Worm (Caenorhabditis elegans) whole organism, young adult: ENCODE results near the gene T25G12.6.

Experiments
- Y53F4B.3 ChIP-seq: fragments of 200-800 bp; sonication (Bioruptor generic); IDR thresholded peaks from 2 replicates; pipeline ENCODE4 v1.3.6; 2022; ENCODE audit warnings: missing genetic modification reagents, missing genetic modification characterization, missing compliant biosample characterization
- Y53G8AR.9 ChIP-seq: fragments of 200-800 bp; sonication (Bioruptor generic); conservative IDR thresholded peaks from 2 replicates; pipeline ENCODE4 v1.3.6; 2022; ENCODE audit warnings: missing genetic modification reagents, missing genetic modification characterization, missing compliant biosample characterization
- atf-7 ChIP-seq: sonication (generic microtip); optimal IDR thresholded peaks from 2 replicates; lab custom pipeline; 2017; ENCODE audit warnings: mild to moderate bottlenecking, missing genetic modification characterization, missing compliant biosample characterization
- die-1 ChIP-seq: sonication (generic microtip); optimal IDR thresholded peaks from 2 replicates; lab custom pipeline; 2016; ENCODE audit warnings: missing genotype, mild to moderate bottlenecking, missing genetic modification characterization, missing compliant biosample characterization
- dox-1 ChIP-seq: fragments of 200-800 bp; sonication (Bioruptor generic); IDR thresholded peaks from 2 replicates; pipeline ENCODE4 v1.3.6; 2022; ENCODE audit warnings: missing genetic modification reagents, missing genetic modification characterization, missing compliant biosample characterization
- dpl-1 ChIP-seq: fragments of 150-350 bp; optimal IDR thresholded peaks from 2 replicates; lab custom pipeline; 2014; ENCODE audit warnings: missing biosample characterization, missing genetic modification reagents, missing genetic modification characterization
- hlh-26 ChIP-seq: fragments of 200-800 bp; sonication (Bioruptor generic); conservative IDR thresholded peaks from 2 replicates; pipeline ENCODE4 v1.3.6; 2022; ENCODE audit warnings: missing genetic modification reagents, missing genetic modification characterization, missing compliant biosample characterization
- madf-6 ChIP-seq: fragments of 200-800 bp; sonication (Bioruptor generic); IDR thresholded peaks from 2 replicates; pipeline ENCODE4 v1.3.6; 2022; ENCODE audit warnings: missing genetic modification reagents, missing genetic modification characterization, missing compliant biosample characterization
- unc-130 ChIP-seq: sonication (generic microtip); optimal IDR thresholded peaks from 2 replicates; lab custom pipeline; 2016; ENCODE audit warnings: missing genetic modification reagents, missing genetic modification characterization, missing compliant biosample characterization

DNA sequence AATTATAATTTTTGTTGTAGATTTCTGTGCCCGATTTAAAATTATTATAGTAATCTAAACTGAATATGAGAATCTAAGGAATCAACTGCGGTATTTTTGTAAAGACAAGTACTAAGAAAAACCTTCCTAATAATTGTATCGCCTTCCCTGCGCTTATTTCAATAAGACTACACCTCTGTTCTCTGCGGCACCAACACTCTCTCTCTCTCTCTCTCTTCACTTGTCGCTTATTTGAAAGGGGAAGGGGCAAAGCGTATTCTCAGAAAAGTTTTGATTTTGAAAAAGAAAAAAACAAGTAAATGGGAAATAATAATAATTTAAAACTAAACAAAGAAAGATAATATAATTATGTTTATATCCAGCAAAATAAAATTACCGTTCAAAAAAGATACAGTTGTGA lies 48.8 kb downstream of the T25G12.6 start:
- TF ChIP-seq die-1 (tag; lab: Kevin White, UChicago) (no peak), Y53G8AR.9 (no peak), atf-7 (no peak), dpl-1 (no peak), Y53F4B.3 (GFP tag; lab: Robert Waterston, UW) (no peak), unc-130 (GFP tag; lab: Kevin White, UChicago) (no peak), hlh-26 (GFP tag; lab: Robert Waterston, UW) (no peak), madf-6 (GFP tag; lab: Robert Waterston, UW) (no peak), dox-1 (GFP tag; lab: Robert Waterston, UW) (no peak)
